Fruit fly (Drosophila melanogaster): ENCODE data around the gene CG42827.

The CG42827 gene

dm6 chr3R:23332535-23333333 is 40.0 kb upstream of the CG42827 start:
- TF ChIP-seq HLH106 (tag; optimal IDR thresholded peaks at IDR 0.05) (peak; percentile 33), sage (GFP tag; optimal IDR thresholded peaks at IDR 0.05) (no peak), OdsH (GFP tag; optimal IDR thresholded peaks at IDR 0.05) (peak; percentile 42), GATAd (GFP tag; optimal IDR thresholded peaks at IDR 0.05) (no peak), foxo (GFP tag; optimal IDR thresholded peaks at IDR 0.05) (peak in 1 of 2 experiments; percentile 12), h (GFP tag; optimal IDR thresholded peaks at IDR 0.05) (peak; percentile 55), dmrt93B (GFP tag; optimal IDR thresholded peaks at IDR 0.05) (peak; percentile 10), Rel (GFP tag; optimal IDR thresholded peaks at IDR 0.05) (no peak), Rel (tag; optimal IDR thresholded peaks at IDR 0.05) (peak; percentile 15), rgr (GFP tag; optimal IDR thresholded peaks at IDR 0.05) (peak; percentile 50), CrebA (GFP tag; optimal IDR thresholded peaks at IDR 0.05; ENCODE audit: borderline replicate concordance) (peak; percentile 39), ey (GFP tag; optimal IDR thresholded peaks at IDR 0.05) (peak; percentile 54), tai (GFP tag; optimal IDR thresholded peaks at IDR 0.05) (no peak)

dm6 chr3R:23333334-23334035 is 39.2 kb upstream of the CG42827 start:
- TF ChIP-seq dmrt93B (GFP tag; optimal IDR thresholded peaks at IDR 0.05) = peak; percentile 27
- no peak for TF ChIP-seq psq (GFP tag; optimal IDR thresholded peaks at IDR 0.05)
- no peak for TF ChIP-seq Hr83 (GFP tag; optimal IDR thresholded peaks at IDR 0.05; ENCODE audit: poor library complexity, severe bottlenecking)
- TF ChIP-seq sage (GFP tag; optimal IDR thresholded peaks at IDR 0.05) = no peak
- no peak for TF ChIP-seq jim (GFP tag; optimal IDR thresholded peaks at IDR 0.05)
- peak; percentile 59 for TF ChIP-seq fru (GFP tag; optimal IDR thresholded peaks at IDR 0.05)
- no peak for TF ChIP-seq Hr78 (GFP tag; optimal IDR thresholded peaks at IDR 0.05)
- peak; percentile 33 for TF ChIP-seq CG32264 (GFP tag; optimal IDR thresholded peaks at IDR 0.05)
- TF ChIP-seq ey (GFP tag; optimal IDR thresholded peaks at IDR 0.05) = peak; percentile 52
- no peak for TF ChIP-seq Myc (optimal IDR thresholded peaks at IDR 0.05)
- no peak for TF ChIP-seq usp (GFP tag; optimal IDR thresholded peaks at IDR 0.05)
- TF ChIP-seq Sp1 (GFP tag; optimal IDR thresholded peaks at IDR 0.05) = no peak
- no peak for TF ChIP-seq Rel (GFP tag; optimal IDR thresholded peaks at IDR 0.05)
- no peak for TF ChIP-seq Rel (tag; optimal IDR thresholded peaks at IDR 0.05)
- no peak for TF ChIP-seq lola (GFP tag; optimal IDR thresholded peaks at IDR 0.05)
- no peak for TF ChIP-seq Dif (GFP tag; optimal IDR thresholded peaks at IDR 0.05; ENCODE audit: partially characterized antibody)
- TF ChIP-seq CrebA (GFP tag; optimal IDR thresholded peaks at IDR 0.05; ENCODE audit: borderline replicate concordance) = no peak
- TF ChIP-seq dl (GFP tag; optimal IDR thresholded peaks at IDR 0.05; ENCODE audit: insufficient read depth in 1 of 2, partially characterized antibody in 2 of 2) = no peak
- TF ChIP-seq foxo (GFP tag; optimal IDR thresholded peaks at IDR 0.05) = peak in 1 of 2 experiments; percentile 68
- peak; percentile 66 for TF ChIP-seq h (GFP tag; optimal IDR thresholded peaks at IDR 0.05)
- no peak for TF ChIP-seq GATAd (GFP tag; optimal IDR thresholded peaks at IDR 0.05)
- peak; percentile 46 for TF ChIP-seq tai (GFP tag; optimal IDR thresholded peaks at IDR 0.05)
- TF ChIP-seq Mio (GFP tag; optimal IDR thresholded peaks at IDR 0.05) = no peak
- no peak for TF ChIP-seq N (GFP tag; optimal IDR thresholded peaks at IDR 0.05)
- TF ChIP-seq brk (GFP tag; optimal IDR thresholded peaks at IDR 0.05) = no peak
- TF ChIP-seq Vsx2 (GFP tag; optimal IDR thresholded peaks at IDR 0.05; ENCODE audit: partially characterized antibody) = no peak
- TF ChIP-seq woc (GFP tag; optimal IDR thresholded peaks at IDR 0.05) = peak; percentile 89
- peak; percentile 36 for TF ChIP-seq Dfd (GFP tag; optimal IDR thresholded peaks at IDR 0.05)
- TF ChIP-seq CG9705 (GFP tag; optimal IDR thresholded peaks at IDR 0.05) = no peak
- no peak for TF ChIP-seq Jra (GFP tag; optimal IDR thresholded peaks at IDR 0.05)
- peak; percentile 45 for TF ChIP-seq Hnf4 (GFP tag; optimal IDR thresholded peaks at IDR 0.05)
- TF ChIP-seq sv (GFP tag; optimal IDR thresholded peaks at IDR 0.05) = no peak
- TF ChIP-seq rgr (GFP tag; optimal IDR thresholded peaks at IDR 0.05) = peak; percentile 58
- peak; percentile 24 for TF ChIP-seq pan (optimal IDR thresholded peaks at IDR 0.05)
- TF ChIP-seq OdsH (GFP tag; optimal IDR thresholded peaks at IDR 0.05) = peak; percentile 65
- no peak for TF ChIP-seq dsf (GFP tag; optimal IDR thresholded peaks at IDR 0.05; ENCODE audit: borderline replicate concordance)
- TF ChIP-seq br (GFP tag; optimal IDR thresholded peaks at IDR 0.05) = no peak
- peak; percentile 59 for TF ChIP-seq HLH106 (tag; optimal IDR thresholded peaks at IDR 0.05)
- TF ChIP-seq Abd-B (GFP tag; optimal IDR thresholded peaks at IDR 0.05) = no peak
